Fruit fly (Drosophila melanogaster) whole organism, prepupa: Measurements from ENCODE around the gene nonA-l.

Experiments used
- CG10631 ChIP-seq: fragments of 200-800 bp; sonication (Bioruptor generic); optimal IDR thresholded peaks from 2 replicates; lab custom pipeline; 2016; ENCODE audit warnings: missing biosample characterization, missing genetic modification characterization
- CG11762 ChIP-seq: fragments of 200-800 bp; sonication (Bioruptor generic); optimal IDR thresholded peaks from 3 replicates; lab custom pipeline; 2016; ENCODE audit warnings: missing biosample characterization, missing genetic modification characterization; ENCODE audit not compliant: insufficient read depth
- CG11902 ChIP-seq: fragments of 200-800 bp; sonication (Bioruptor generic); optimal IDR thresholded peaks from 3 replicates; lab custom pipeline; 2016; ENCODE audit warnings: missing biosample characterization, missing genetic modification characterization
- CG15336 ChIP-seq: fragments of 200-800 bp; sonication (Bioruptor generic); IDR thresholded peaks from 2 replicates; pipeline ENCODE4 v1.3.6; 2022; ENCODE audit warnings: missing biosample characterization, missing genetic modification characterization
- CG1621 ChIP-seq: fragments of 200-800 bp; sonication (Bioruptor generic); optimal IDR thresholded peaks from 3 replicates; lab custom pipeline; 2018; ENCODE audit warnings: missing biosample characterization, mild to moderate bottlenecking, missing genetic modification characterization
- CG16779 ChIP-seq: fragments of 200-800 bp; sonication (Bioruptor generic); optimal IDR thresholded peaks from 3 replicates; lab custom pipeline; 2017; ENCODE audit warnings: missing biosample characterization, mild to moderate bottlenecking, missing genetic modification characterization
- CG3032 ChIP-seq: fragments of 200-800 bp; optimal IDR thresholded peaks from 2 replicates; lab custom pipeline; 2019; ENCODE audit warnings: missing biosample characterization, mild to moderate bottlenecking, missing genetic modification characterization, moderate library complexity
- CG31627 ChIP-seq: fragments of 200-800 bp; sonication (Bioruptor generic); optimal IDR thresholded peaks from 3 replicates; lab custom pipeline; 2016; ENCODE audit warnings: missing biosample characterization, missing genetic modification characterization
- CG32006 ChIP-seq: fragments of 200-800 bp; sonication (Bioruptor generic); optimal IDR thresholded peaks from 3 replicates; lab custom pipeline; 2017; ENCODE audit warnings: missing biosample characterization, mild to moderate bottlenecking, missing genetic modification characterization
- CG34406 ChIP-seq: fragments of 200-800 bp; sonication (Bioruptor generic); optimal IDR thresholded peaks from 3 replicates; lab custom pipeline; 2016; ENCODE audit warnings: missing biosample characterization, missing genetic modification characterization
- CG3919 ChIP-seq: fragments of 200-800 bp; sonication (Bioruptor generic); optimal IDR thresholded peaks from 3 replicates; lab custom pipeline; 2016; ENCODE audit warnings: missing biosample characterization, missing genetic modification characterization
- CG4318 ChIP-seq: fragments of 200-800 bp; sonication (Bioruptor generic); optimal IDR thresholded peaks from 3 replicates; lab custom pipeline; 2017; ENCODE audit warnings: missing biosample characterization, mild to moderate bottlenecking, missing genetic modification characterization
- CG6163 ChIP-seq: fragments of 200-800 bp; sonication (Bioruptor generic); IDR thresholded peaks from 3 replicates; pipeline ENCODE4 v1.3.6; 2022; ENCODE audit warnings: missing biosample characterization, missing genetic modification characterization
- CG6276 ChIP-seq: fragments of 200-800 bp; sonication (Bioruptor generic); optimal IDR thresholded peaks from 2 replicates; lab custom pipeline; 2017; ENCODE audit warnings: missing biosample characterization, mild to moderate bottlenecking, missing genetic modification characterization
- CG6808 ChIP-seq: fragments of 200-800 bp; sonication (Bioruptor generic); optimal IDR thresholded peaks from 3 replicates; lab custom pipeline; 2017; ENCODE audit warnings: missing biosample characterization, missing genetic modification characterization, mild to moderate bottlenecking, moderate library complexity, missing genetic modification reagents
- CG6854 ChIP-seq: fragments of 200-800 bp; sonication (Bioruptor generic); optimal IDR thresholded peaks from 2 replicates; lab custom pipeline; 2017; ENCODE audit warnings: missing biosample characterization, mild to moderate bottlenecking, missing genetic modification characterization
- CG7368 ChIP-seq: fragments of 200-800 bp; sonication (Bioruptor generic); optimal IDR thresholded peaks from 3 replicates; lab custom pipeline; 2016; ENCODE audit warnings: missing biosample characterization, missing genetic modification characterization
- CG8119 ChIP-seq: fragments of 200-800 bp; sonication (Bioruptor generic); IDR thresholded peaks from 3 replicates; pipeline ENCODE4 v1.3.6; 2022; ENCODE audit warnings: missing biosample characterization, missing genetic modification characterization
- CG8632 ChIP-seq: fragments of 200-800 bp; sonication (Bioruptor generic); optimal IDR thresholded peaks from 3 replicates; lab custom pipeline; 2016; ENCODE audit warnings: missing biosample characterization, missing genetic modification characterization
- Eip78C ChIP-seq: fragments of 200-800 bp; sonication (Bioruptor generic); peaks from one replicate; lab custom pipeline; 2016; ENCODE audit warnings: missing biosample characterization, missing genetic modification characterization
- Ets96B ChIP-seq: fragments of 200-800 bp; optimal IDR thresholded peaks from 2 replicates; lab custom pipeline; 2019; ENCODE audit warnings: missing biosample characterization, mild to moderate bottlenecking, missing genetic modification characterization, moderate library complexity
- Gug ChIP-seq: fragments of 200-800 bp; sonication (Bioruptor generic); IDR thresholded peaks from 2 replicates; pipeline ENCODE4 v1.3.6; 2022; ENCODE audit warnings: missing biosample characterization, missing genetic modification characterization
- Hr39 ChIP-seq: fragments of 200-800 bp; sonication (Bioruptor generic); optimal IDR thresholded peaks from 2 replicates; lab custom pipeline; 2016; ENCODE audit warnings: missing biosample characterization, missing genetic modification characterization
- Hr4 ChIP-seq: fragments of 200-800 bp; sonication (Bioruptor generic); optimal IDR thresholded peaks from 3 replicates; lab custom pipeline; 2016; ENCODE audit warnings: missing biosample characterization, missing genetic modification characterization
- Met ChIP-seq: fragments of 200-800 bp; sonication (Bioruptor generic); optimal IDR thresholded peaks from 3 replicates; lab custom pipeline; 2016; ENCODE audit warnings: missing biosample characterization, missing genetic modification characterization
- Smox ChIP-seq: fragments of 200-800 bp; sonication (Bioruptor generic); optimal IDR thresholded peaks from 3 replicates; lab custom pipeline; 2016; ENCODE audit warnings: missing biosample characterization, missing genetic modification characterization
- Sox102F ChIP-seq: fragments of 200-800 bp; sonication (Bioruptor generic); optimal IDR thresholded peaks from 2 replicates; lab custom pipeline; 2016; ENCODE audit warnings: missing biosample characterization, mild to moderate bottlenecking, missing genetic modification characterization
- Sox14 ChIP-seq: fragments of 200-800 bp; sonication (Bioruptor generic); optimal IDR thresholded peaks from 3 replicates; lab custom pipeline; 2016; ENCODE audit warnings: missing biosample characterization, missing genetic modification characterization
- achi ChIP-seq: fragments of 200-800 bp; sonication (Bioruptor generic); optimal IDR thresholded peaks from 3 replicates; lab custom pipeline; 2016; ENCODE audit warnings: missing biosample characterization, missing genetic modification characterization
- fd59A ChIP-seq: fragments of 200-800 bp; sonication (Bioruptor generic); optimal IDR thresholded peaks from 2 replicates; lab custom pipeline; 2017; ENCODE audit warnings: missing biosample characterization, mild to moderate bottlenecking, missing genetic modification characterization, missing genetic modification reagents
- fkh ChIP-seq: fragments of 200-800 bp; sonication (Bioruptor generic); optimal IDR thresholded peaks from 3 replicates; lab custom pipeline; 2017; ENCODE audit warnings: missing biosample characterization, mild to moderate bottlenecking, missing genetic modification characterization, moderate library complexity
- lz ChIP-seq: fragments of 200-800 bp; sonication (Bioruptor generic); optimal IDR thresholded peaks from 3 replicates; lab custom pipeline; 2016; ENCODE audit warnings: missing biosample characterization, missing genetic modification characterization
- net ChIP-seq: fragments of 200-800 bp; sonication (Bioruptor generic); optimal IDR thresholded peaks from 3 replicates; lab custom pipeline; 2016; ENCODE audit warnings: missing biosample characterization, missing genetic modification characterization
- salr ChIP-seq, 2 experiments: fragments of 200-800 bp; sonication (Bioruptor generic); optimal IDR thresholded peaks; 3 replicates each; lab custom pipeline; 2016 to 2018; ENCODE audit warnings: missing biosample characterization in 2 of 2, missing genetic modification characterization in 2 of 2, mild to moderate bottlenecking in 1 of 2
- ss ChIP-seq, 2 experiments: fragments of 200-800 bp; sonication (Bioruptor generic); optimal IDR thresholded peaks; 2 replicates in 1 of 2; 3 replicates in 1 of 2; lab custom pipeline; 2017 to 2018; ENCODE audit warnings: mild to moderate bottlenecking in 2 of 2, missing biosample characterization in 2 of 2, missing genetic modification characterization in 2 of 2, moderate library complexity in 1 of 2
- topi ChIP-seq: fragments of 200-800 bp; sonication (Bioruptor generic); optimal IDR thresholded peaks from 3 replicates; lab custom pipeline; 2016; ENCODE audit warnings: missing biosample characterization, missing genetic modification characterization
- vri ChIP-seq: fragments of 200-800 bp; sonication (Bioruptor generic); optimal IDR thresholded peaks from 3 replicates; lab custom pipeline; 2016; ENCODE audit warnings: missing biosample characterization, mild to moderate bottlenecking, missing genetic modification characterization

The nonA-l gene

DNA sequence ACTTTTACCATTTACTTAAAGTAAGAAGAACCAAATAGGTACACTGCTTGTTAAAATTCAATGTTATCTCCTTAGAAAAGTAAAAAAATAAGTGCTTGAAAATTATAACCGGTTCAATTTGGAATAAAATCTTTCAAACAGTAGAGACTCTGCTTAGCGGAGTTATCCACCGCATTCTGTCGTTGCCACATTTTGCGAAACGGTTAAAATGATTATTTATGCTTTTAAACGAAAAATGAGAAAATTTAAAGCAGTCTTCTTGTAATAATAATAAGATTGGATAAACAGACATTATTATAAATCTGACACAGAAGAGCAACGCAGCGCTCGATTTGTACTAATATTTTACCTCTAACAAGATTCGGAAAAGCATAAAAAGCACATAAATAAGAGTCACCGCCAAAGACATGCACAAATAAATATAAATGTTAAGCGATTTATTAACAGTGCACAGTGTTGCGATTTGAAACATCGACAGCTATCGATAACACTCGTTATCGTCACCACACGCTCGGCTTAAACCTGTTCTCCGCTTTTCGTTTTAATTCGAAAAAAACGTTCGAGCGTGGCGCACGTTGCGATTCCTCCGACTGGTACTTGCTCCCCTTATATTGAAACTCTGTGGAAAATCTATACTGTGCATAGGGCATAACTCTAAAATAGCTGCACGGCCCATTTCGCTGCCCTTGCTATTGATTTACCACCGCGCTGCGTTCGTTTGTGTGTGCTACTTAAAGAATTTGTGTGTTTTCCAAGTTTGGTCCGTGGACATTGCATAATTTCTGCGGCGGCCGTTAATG, 15.1 kb upstream of the nonA-l start, which contains the start of gene Fas1:
Gene Fas1, plus strand, starts transcription at position 489 of the 800 bp plus-strand sequence.
- TF ChIP-seq CG3919 (GFP tag; lab: Kevin White, UChicago), result peak; percentile 13
- peak; percentile 38 for TF ChIP-seq CG6854
- peak; percentile 50 for TF ChIP-seq Eip78C (GFP tag; lab: Kevin White, UChicago)
- peak; percentile 15 for TF ChIP-seq Hr4 (GFP tag; lab: Kevin White, UChicago)
- no peak for TF ChIP-seq CG16779 (tag; lab: Kevin White, UChicago)
- no peak for TF ChIP-seq net (GFP tag; lab: Kevin White, UChicago)
- TF ChIP-seq, all 60 proteins: peak for 4

dm6 chr3R:16625844-16626430, 14.1 kb upstream of the nonA-l start:
- TF ChIP-seq CG8632 (GFP tag; lab: Kevin White, UChicago), result no peak
- no peak for TF ChIP-seq fkh (GFP tag; lab: Kevin White, UChicago)
- no peak for TF ChIP-seq CG6276
- TF ChIP-seq CG7368 (GFP tag; lab: Kevin White, UChicago), result no peak
- no peak for TF ChIP-seq salr (GFP tag; optimal IDR thresholded peaks at IDR 0.05; lab: Kevin White, UChicago)
- no peak for TF ChIP-seq fd59A (GFP tag; lab: Kevin White, UChicago)
- no peak for TF ChIP-seq CG3032 (tag; lab: Kevin White, UChicago)
- TF ChIP-seq Hr39 (GFP tag; lab: Kevin White, UChicago), result no peak
- TF ChIP-seq CG6163, result 0 out of 3 replicates have a peak, but pooled peaks have one; percentile 29
- no peak for TF ChIP-seq CG15336
- no peak for TF ChIP-seq CG4318 (GFP tag; lab: Kevin White, UChicago)
- TF ChIP-seq Eip78C (GFP tag; lab: Kevin White, UChicago), result peak; percentile 46
- TF ChIP-seq Sox102F, result no peak
- TF ChIP-seq CG31627 (GFP tag; lab: Kevin White, UChicago), result no peak
- TF ChIP-seq Ets96B (tag; lab: Kevin White, UChicago), result no peak
- TF ChIP-seq CG11902 (GFP tag; lab: Kevin White, UChicago), result no peak
- TF ChIP-seq net (GFP tag; lab: Kevin White, UChicago), result no peak
- no peak for TF ChIP-seq Met (GFP tag; lab: Kevin White, UChicago)
- peak; percentile 33; the same call in 1 of the 3 replicates for TF ChIP-seq CG8119 (GFP tag; lab: Robert Waterston, UW)
- no peak for TF ChIP-seq ss (GFP tag; optimal IDR thresholded peaks at IDR 0.05; lab: Kevin White, UChicago)
- no peak for TF ChIP-seq CG32006
- TF ChIP-seq Sox14 (GFP tag; lab: Kevin White, UChicago), result no peak
- TF ChIP-seq CG34406 (GFP tag; lab: Kevin White, UChicago), result no peak
- TF ChIP-seq topi (GFP tag; lab: Kevin White, UChicago), result no peak
- TF ChIP-seq CG11762 (GFP tag; lab: Kevin White, UChicago), result no peak
- no peak for TF ChIP-seq Smox (GFP tag; lab: Kevin White, UChicago)
- TF ChIP-seq Hr4 (GFP tag; lab: Kevin White, UChicago), result no peak
- TF ChIP-seq CG6808 (GFP tag; lab: Kevin White, UChicago), result no peak
- TF ChIP-seq vri (GFP tag; lab: Kevin White, UChicago), result no peak
- TF ChIP-seq CG1621 (tag; lab: Kevin White, UChicago), result peak; percentile 26
- no peak for TF ChIP-seq CG10631
- TF ChIP-seq lz (GFP tag; lab: Kevin White, UChicago), result no peak
- TF ChIP-seq Gug, result no peak
- TF ChIP-seq achi (GFP tag; lab: Kevin White, UChicago), result no peak
